Fruit fly (Drosophila melanogaster): ENCODE data around the gene MED28.
A peak's percentile ranks its signal among the peaks of the same experiment; 100 is the strongest.

DNA sequence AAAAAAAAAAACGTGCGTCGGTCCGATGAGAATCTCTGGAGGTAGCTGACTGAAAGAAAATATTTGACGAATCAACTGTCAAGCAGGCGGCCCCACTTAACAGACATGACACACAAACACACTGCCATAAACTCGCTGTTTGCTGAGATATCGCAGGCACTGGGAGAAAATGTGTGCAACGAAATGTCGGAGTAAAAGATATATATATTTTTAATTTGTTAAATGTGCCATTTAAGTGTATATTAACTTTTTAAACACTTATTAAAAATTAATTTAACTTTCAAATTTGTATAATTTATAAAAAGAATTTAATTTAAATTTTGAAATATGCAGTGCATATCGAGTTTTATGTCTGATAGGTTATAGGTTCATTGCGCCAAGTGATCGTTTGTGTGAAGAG is 12.3 kb downstream of the MED28 start:
- no peak for TF ChIP-seq OdsH (GFP tag; optimal IDR thresholded peaks at IDR 0.05)
- no peak for TF ChIP-seq rgr (GFP tag; optimal IDR thresholded peaks at IDR 0.05)
- TF ChIP-seq Sp1 (GFP tag; optimal IDR thresholded peaks at IDR 0.05) = no peak
- no peak for TF ChIP-seq Abd-B (GFP tag; optimal IDR thresholded peaks at IDR 0.05)
- no peak for TF ChIP-seq CrebA (GFP tag; optimal IDR thresholded peaks at IDR 0.05; ENCODE audit: borderline replicate concordance)
- TF ChIP-seq Hnf4 (GFP tag; optimal IDR thresholded peaks at IDR 0.05) = no peak
- peak; percentile 23 for TF ChIP-seq CG32264 (GFP tag; optimal IDR thresholded peaks at IDR 0.05)
- TF ChIP-seq Jra (GFP tag; optimal IDR thresholded peaks at IDR 0.05) = no peak
- no peak for TF ChIP-seq ey (GFP tag; optimal IDR thresholded peaks at IDR 0.05)
- no peak for TF ChIP-seq br (GFP tag; optimal IDR thresholded peaks at IDR 0.05)
